Worm (Caenorhabditis elegans): ENCODE measurements around the gene ttx-3.

ttx-3 gene

DNA sequence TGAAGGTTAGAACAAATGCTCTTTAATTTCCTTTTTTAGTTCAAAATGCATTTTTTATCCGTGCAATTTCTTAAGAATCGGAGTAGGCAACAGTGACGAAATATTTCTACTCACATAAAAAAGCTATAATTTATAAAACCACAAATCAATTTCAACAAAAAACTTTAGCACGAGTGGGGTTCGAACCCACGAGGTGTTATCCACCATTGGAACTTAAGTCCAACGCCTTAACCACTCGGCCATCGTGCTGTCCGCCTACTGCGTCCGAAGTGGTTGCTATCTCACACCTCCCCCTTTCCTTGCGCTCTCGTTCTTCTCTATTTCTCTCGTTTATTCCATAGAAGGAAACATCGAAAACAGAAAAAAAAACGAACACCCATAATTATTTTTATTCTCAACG, 11.5 kb downstream of the ttx-3 start (continued):
- TF ChIP-seq fos-1 (tag; optimal IDR thresholded peaks at IDR 0.05) (no peak), snpc-4 (tag; optimal IDR thresholded peaks at IDR 0.05) (no peak), F16B12.6 (tag; optimal IDR thresholded peaks at IDR 0.05) (no peak), dsc-1 (tag; optimal IDR thresholded peaks at IDR 0.05) (peak; percentile 77), pax-3 (tag; optimal IDR thresholded peaks at IDR 0.05) (peak; percentile 36), rnt-1 (tag; optimal IDR thresholded peaks at IDR 0.05) (peak; percentile 26), nhr-47 (tag; optimal IDR thresholded peaks at IDR 0.05) (peak; percentile 79), sptf-1 (tag; optimal IDR thresholded peaks at IDR 0.05) (no peak), lin-13 (GFP tag; optimal IDR thresholded peaks at IDR 0.05) (peak; percentile 40), fkh-4 (tag; optimal IDR thresholded peaks at IDR 0.05; ENCODE audit: borderline replicate concordance) (no peak), unc-62 (GFP tag; optimal IDR thresholded peaks at IDR 0.05) (no peak), ztf-11 (tag; optimal IDR thresholded peaks at IDR 0.05) (no peak), ceh-8 (GFP tag; optimal IDR thresholded peaks at IDR 0.05) (no peak), nhr-20 (tag; optimal IDR thresholded peaks at IDR 0.05) (peak; percentile 72), unc-86 (tag; optimal IDR thresholded peaks at IDR 0.05) (peak; percentile 37), Y116A8C.19 (tag; optimal IDR thresholded peaks at IDR 0.05; ENCODE audit: borderline replicate concordance) (no peak), ceh-82 (tag; optimal IDR thresholded peaks at IDR 0.05) (peak; percentile 27 to 69 (median 61)), lin-15B (tag; optimal IDR thresholded peaks at IDR 0.05) (no peak), zag-1 (tag; optimal IDR thresholded peaks at IDR 0.05) (no peak), unc-130 (tag; optimal IDR thresholded peaks at IDR 0.05) (peak; percentile 30), unc-98 (GFP tag; IDR thresholded peaks at IDR 0.05) (no peak), efl-1 (optimal IDR thresholded peaks at IDR 0.05) (peak in 1 of 2 experiments; percentile 17), efl-1 (GFP tag; optimal IDR thresholded peaks at IDR 0.05 in 1 of 2) (peak in 1 of 2 experiments; percentile 80), unc-30 (tag; optimal IDR thresholded peaks at IDR 0.05) (no peak), egl-27 (tag; optimal IDR thresholded peaks at IDR 0.05) (peak in 1 of 2 experiments; percentile 3), xbp-1 (tag; optimal IDR thresholded peaks at IDR 0.05) (peak; percentile 51), nhr-77 (tag; optimal IDR thresholded peaks at IDR 0.05) (peak; percentile 51), swsn-7 (tag; optimal IDR thresholded peaks at IDR 0.05) (peak; percentile 69), ceh-88 (GFP tag; IDR thresholded peaks at IDR 0.05) (peak; percentile 30; the same call in 1 of the 2 replicates), tbx-2 (tag; optimal IDR thresholded peaks at IDR 0.05) (peak; percentile 29), C16A3.4 (tag; optimal IDR thresholded peaks at IDR 0.05) (peak; percentile 65), lsy-2 (tag; optimal IDR thresholded peaks at IDR 0.05) (peak; percentile 51 to 56), ztf-4 (tag; optimal IDR thresholded peaks at IDR 0.05) (peak; percentile 26), elt-3 (tag; optimal IDR thresholded peaks at IDR 0.05) (peak in 1 of 6 experiments; percentile 22), nhr-85 (tag) (peak; percentile 69), elt-2 (tag; optimal IDR thresholded peaks at IDR 0.05) (peak; percentile 42), mdl-1 (tag; optimal IDR thresholded peaks at IDR 0.05) (peak in 1 of 2 experiments; percentile 59), lin-14 (GFP tag; optimal IDR thresholded peaks at IDR 0.05) (peak; percentile 75)

DNA sequence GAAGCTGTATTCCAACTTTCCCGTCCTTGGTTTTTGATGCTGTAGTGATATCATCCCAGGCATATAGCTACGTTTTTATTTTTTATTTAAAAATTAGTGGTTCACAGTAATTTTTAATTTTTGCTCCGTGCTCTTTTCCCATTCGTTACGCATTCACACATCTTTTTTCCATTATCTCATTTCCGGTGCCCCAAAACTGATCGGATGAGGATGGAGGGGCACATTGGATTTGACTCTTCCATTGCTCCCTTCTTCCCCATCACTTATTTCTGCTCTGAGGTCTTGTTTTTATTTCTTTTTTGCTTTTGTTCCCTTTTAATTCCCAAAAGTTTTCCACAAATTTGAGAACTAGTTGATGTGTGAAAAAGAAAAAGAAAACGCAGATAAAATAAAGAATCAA, 16.0 kb downstream of the ttx-3 start:
- TF ChIP-seq ztf-11 (tag; optimal IDR thresholded peaks at IDR 0.05) = no peak
- TF ChIP-seq efl-1 (optimal IDR thresholded peaks at IDR 0.05) = no peak
- TF ChIP-seq efl-1 (GFP tag; optimal IDR thresholded peaks at IDR 0.05 in 1 of 2) = peak in 1 of 2 experiments; percentile 42
- peak; percentile 65 for TF ChIP-seq fkh-4 (tag; optimal IDR thresholded peaks at IDR 0.05; ENCODE audit: borderline replicate concordance)
- TF ChIP-seq dsc-1 (tag; optimal IDR thresholded peaks at IDR 0.05) = peak; percentile 93
- TF ChIP-seq fos-1 (tag; optimal IDR thresholded peaks at IDR 0.05) = no peak

DNA sequence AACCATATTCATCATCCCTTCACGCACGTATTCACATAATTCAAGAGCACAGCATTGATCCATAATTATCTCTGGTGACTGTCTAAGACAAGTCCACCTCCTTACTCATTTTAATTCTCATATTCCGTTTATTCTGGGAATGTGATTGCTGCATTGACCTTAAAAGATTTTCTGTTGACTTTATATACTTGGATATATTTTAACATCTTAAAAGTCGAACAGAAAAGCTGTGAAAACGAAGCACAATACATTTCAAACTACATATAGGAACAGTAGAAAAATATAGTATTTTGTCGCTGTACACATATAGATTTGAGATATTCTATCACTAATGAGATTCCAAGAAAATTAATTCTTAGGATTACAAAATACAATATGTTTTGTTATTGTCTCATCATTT, 16.9 kb downstream of the ttx-3 start:
- TF ChIP-seq unc-62 (GFP tag; optimal IDR thresholded peaks at IDR 0.05) (no peak), unc-30 (tag; optimal IDR thresholded peaks at IDR 0.05) (no peak), lin-14 (GFP tag; optimal IDR thresholded peaks at IDR 0.05) (no peak), nhr-237 (tag; optimal IDR thresholded peaks at IDR 0.05) (no peak), Y116A8C.19 (tag; optimal IDR thresholded peaks at IDR 0.05; ENCODE audit: borderline replicate concordance) (no peak), nhr-77 (tag; optimal IDR thresholded peaks at IDR 0.05) (no peak), rnt-1 (tag; optimal IDR thresholded peaks at IDR 0.05) (no peak), grh-1 (GFP tag; IDR thresholded peaks at IDR 0.05) (no peak), ztf-11 (tag; optimal IDR thresholded peaks at IDR 0.05) (no peak), aha-1 (tag; optimal IDR thresholded peaks at IDR 0.05) (no peak), blmp-1 (tag; optimal IDR thresholded peaks at IDR 0.05) (no peak), nhr-20 (tag; optimal IDR thresholded peaks at IDR 0.05) (no peak), hlh-4 (tag; optimal IDR thresholded peaks at IDR 0.05) (no peak), ztf-4 (tag; optimal IDR thresholded peaks at IDR 0.05) (no peak)

Measured in whole organism, L1 larva.